Worm (Caenorhabditis elegans): Measurements from ENCODE around the gene lab-2.

lab-2 gene

DNA sequence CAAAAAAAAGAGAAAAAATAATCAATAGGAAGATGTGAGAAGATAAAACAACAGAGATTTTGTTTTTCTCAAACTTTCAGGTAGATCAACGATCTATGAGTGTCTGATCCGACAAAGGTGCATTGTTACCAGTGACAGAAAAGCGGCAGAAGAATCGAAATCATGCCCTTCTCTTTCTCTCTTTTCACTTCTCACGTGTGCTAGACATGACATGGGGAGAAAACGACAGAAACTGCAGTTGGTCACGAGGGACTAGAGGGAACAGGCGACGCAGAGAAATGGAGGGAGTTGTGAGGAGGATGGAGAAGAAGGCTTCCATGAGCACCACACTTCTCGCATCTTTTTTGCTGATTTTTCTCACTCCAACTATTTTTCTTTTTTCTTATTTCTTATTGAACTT lies 5.8 kb upstream of the lab-2 start, which contains the start of gene F56C9.10 (continued):
- TF ChIP-seq elt-2 (tag; optimal IDR thresholded peaks at IDR 0.05) = peak; percentile 59
- TF ChIP-seq fkh-2 (tag; optimal IDR thresholded peaks at IDR 0.05) = no peak

DNA sequence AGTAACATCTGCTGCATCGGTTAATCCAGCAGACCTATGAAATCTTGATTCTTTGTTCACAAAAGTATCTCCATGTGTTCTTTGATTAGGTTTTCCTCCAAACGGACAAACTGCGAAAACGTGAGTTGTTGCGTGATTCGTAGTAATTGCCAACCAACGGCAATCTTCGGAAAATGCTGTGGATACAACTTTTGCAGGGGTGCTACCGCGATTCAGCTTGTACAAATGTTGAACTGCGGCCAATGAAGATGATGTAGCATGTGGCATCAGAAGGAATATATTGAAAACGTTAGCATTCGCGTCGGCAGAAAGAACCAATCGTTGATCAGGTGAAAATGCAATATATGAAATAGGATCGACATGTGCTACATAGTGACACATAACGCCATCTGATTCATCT lies 2.3 kb upstream of the lab-2 start:
- TF ChIP-seq elt-1 (tag; optimal IDR thresholded peaks at IDR 0.05) (no peak), sea-2 (GFP tag; optimal IDR thresholded peaks at IDR 0.05) (no peak)

DNA sequence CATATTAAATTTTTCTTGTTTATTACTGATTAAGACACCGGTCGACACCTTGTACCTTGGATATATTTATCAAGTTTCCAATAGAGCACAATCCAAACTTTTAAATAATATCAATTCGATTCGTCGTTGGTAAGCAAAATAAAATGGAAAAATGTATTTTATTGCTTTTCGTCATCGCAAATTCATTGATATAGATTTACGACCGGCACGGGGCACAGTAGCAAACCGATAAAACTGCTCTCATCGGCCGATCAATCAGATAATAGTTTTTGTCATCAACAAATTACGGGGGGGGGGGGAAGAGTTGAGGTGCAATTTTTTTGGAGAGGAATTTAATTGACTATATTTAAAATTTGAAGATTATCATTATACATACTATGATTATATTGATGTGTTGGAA lies 6.1 kb downstream of the lab-2 start:
- TF ChIP-seq elt-2 (tag; optimal IDR thresholded peaks at IDR 0.05) = peak; percentile 69
- peak; percentile 1 for TF ChIP-seq pqm-1 (tag; optimal IDR thresholded peaks at IDR 0.05)
- no peak for TF ChIP-seq sea-2 (GFP tag; optimal IDR thresholded peaks at IDR 0.05)

DNA sequence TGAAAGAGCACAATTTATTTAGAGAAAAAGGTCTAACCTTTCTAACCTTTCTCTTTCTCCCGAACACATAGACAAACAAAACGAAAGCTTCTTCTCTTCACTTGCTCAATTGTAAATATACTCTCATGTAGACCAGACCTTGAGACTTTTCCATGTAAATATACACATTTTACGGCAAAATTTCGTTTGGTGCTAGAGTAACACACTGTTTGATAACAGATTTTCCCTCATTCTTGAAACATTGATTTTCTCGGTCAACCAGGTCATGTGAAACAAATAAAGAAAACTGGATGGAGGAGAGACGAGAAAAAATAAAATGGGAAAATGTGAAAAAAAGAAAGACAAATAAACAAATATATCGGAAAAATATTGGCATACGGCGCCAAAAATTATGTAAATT lies 7.4 kb downstream of the lab-2 start:
- peak; percentile 55 for TF ChIP-seq elt-2 (tag; optimal IDR thresholded peaks at IDR 0.05)
- TF ChIP-seq snpc-4 (tag; optimal IDR thresholded peaks at IDR 0.05) = no peak
- TF ChIP-seq pha-4 (tag; optimal IDR thresholded peaks at IDR 0.05) = peak; percentile 99
- no peak for TF ChIP-seq ztf-11 (tag; optimal IDR thresholded peaks at IDR 0.05)
- TF ChIP-seq pqm-1 (tag; optimal IDR thresholded peaks at IDR 0.05) = peak; percentile 34

DNA sequence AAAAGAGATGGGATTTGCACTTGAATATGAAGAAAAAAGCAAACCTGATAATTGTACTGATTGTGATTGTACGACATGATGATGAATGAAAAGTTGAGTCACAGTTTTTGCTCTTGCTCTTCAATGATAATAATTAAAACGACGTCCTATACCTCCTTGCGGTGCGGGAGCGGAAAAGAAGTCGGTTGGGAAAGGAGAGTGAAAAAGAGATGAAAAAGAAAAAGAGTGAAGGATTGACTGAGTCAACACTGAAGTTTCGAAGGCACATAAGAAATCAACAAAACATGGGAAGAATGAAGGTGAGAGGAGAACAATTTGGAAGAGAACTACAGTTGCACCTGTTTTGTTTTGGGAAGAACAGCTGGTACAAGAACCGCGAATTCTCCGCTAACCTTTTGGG lies 10.0 kb downstream of the lab-2 start, which contains the start of gene F56C9.8:
Gene F56C9.8 (minus strand): TSS at position 120 of the 400 bp plus-strand sequence.
- TF ChIP-seq unc-62 (GFP tag; optimal IDR thresholded peaks at IDR 0.05) = no peak
- no peak for TF ChIP-seq snpc-4 (tag; optimal IDR thresholded peaks at IDR 0.05)
- no peak for TF ChIP-seq mml-1 (tag; optimal IDR thresholded peaks at IDR 0.05)
- TF ChIP-seq nhr-76 (tag; optimal IDR thresholded peaks at IDR 0.05) = no peak
- peak; percentile 18 for TF ChIP-seq elt-2 (tag; optimal IDR thresholded peaks at IDR 0.05)
- no peak for TF ChIP-seq jun-1 (tag; optimal IDR thresholded peaks at IDR 0.05)
- no peak for TF ChIP-seq zag-1 (tag; optimal IDR thresholded peaks at IDR 0.05)
- TF ChIP-seq fkh-10 (GFP tag; optimal IDR thresholded peaks at IDR 0.05) = no peak
- no peak for TF ChIP-seq ceh-28 (tag; optimal IDR thresholded peaks at IDR 0.05)
- no peak for TF ChIP-seq egl-27 (tag; optimal IDR thresholded peaks at IDR 0.05)
- peak; percentile 77 for TF ChIP-seq pha-4 (tag; optimal IDR thresholded peaks at IDR 0.05)
- peak; percentile 69 for TF ChIP-seq pqm-1 (tag; optimal IDR thresholded peaks at IDR 0.05)
- TF ChIP-seq ceh-16 (tag; optimal IDR thresholded peaks at IDR 0.05) = no peak
- TF ChIP-seq skn-1 (tag; optimal IDR thresholded peaks at IDR 0.05) = no peak
- TF ChIP-seq hmg-11 (tag; optimal IDR thresholded peaks at IDR 0.05) = no peak
- TF ChIP-seq nhr-28 (tag; optimal IDR thresholded peaks at IDR 0.05) = no peak
- no peak for TF ChIP-seq ztf-4 (tag; optimal IDR thresholded peaks at IDR 0.05)
- no peak for TF ChIP-seq unc-39 (tag; optimal IDR thresholded peaks at IDR 0.05)
- TF ChIP-seq ama-1 (optimal IDR thresholded peaks at IDR 0.05) = no peak
- no peak for TF ChIP-seq nhr-67 (tag; optimal IDR thresholded peaks at IDR 0.05)
- TF ChIP-seq tbx-2 (tag; optimal IDR thresholded peaks at IDR 0.05) = no peak
- no peak for TF ChIP-seq lsy-12 (tag; optimal IDR thresholded peaks at IDR 0.05)
- no peak for TF ChIP-seq ceh-82 (tag; optimal IDR thresholded peaks at IDR 0.05)
- no peak for TF ChIP-seq nhr-23 (tag; optimal IDR thresholded peaks at IDR 0.05)

DNA sequence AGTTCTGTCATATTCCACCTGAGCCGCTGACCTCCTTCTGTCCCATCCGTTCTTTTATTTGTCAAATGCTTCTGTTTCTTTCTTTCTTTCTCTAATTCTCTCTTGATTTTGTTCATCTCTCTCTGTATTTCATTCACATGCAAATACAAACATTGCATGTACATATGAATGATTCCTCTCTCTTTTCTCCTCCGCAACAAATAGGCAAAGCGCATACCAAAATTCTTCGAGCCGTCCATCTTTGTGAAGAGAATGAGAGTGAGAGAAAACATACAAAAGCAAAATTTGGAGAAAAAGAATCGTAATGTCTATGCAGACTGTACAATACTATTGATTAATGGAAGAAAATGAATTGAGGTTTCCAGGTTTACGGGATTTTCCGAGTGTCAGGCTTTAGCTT lies 12.1 kb downstream of the lab-2 start:
- TF ChIP-seq elt-2 (tag; optimal IDR thresholded peaks at IDR 0.05) = peak; percentile 32
- TF ChIP-seq ceh-9 (tag; optimal IDR thresholded peaks at IDR 0.05) = no peak
- TF ChIP-seq pha-4 (tag; optimal IDR thresholded peaks at IDR 0.05) = peak; percentile 74

DNA sequence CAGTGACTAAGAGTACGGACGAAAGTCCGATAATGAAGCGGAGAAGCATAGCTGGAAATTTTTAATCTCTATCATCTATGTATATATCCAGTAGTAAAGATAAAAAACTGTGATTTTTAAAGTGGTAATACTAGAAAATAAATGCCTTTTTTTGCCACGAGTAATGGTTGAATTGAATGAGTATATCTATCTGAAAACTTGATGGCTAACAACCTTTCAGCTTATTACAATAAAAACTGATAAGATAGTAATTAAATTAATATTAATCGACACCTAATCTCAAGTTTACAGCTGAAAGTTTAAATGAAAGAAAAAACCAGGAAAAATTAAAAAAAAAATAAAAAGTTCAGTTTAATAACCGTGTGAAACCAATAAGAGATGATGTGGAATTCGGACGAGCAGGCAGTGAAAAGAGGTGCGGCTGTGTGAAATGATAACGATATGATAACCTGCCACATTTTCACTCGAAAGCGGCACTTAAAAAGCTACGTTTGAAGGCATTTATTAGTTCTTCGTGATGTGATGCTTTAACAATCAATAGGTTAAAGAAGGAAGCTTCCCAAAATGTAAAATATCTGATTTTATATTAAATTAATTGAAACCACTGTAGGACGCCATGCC lies 14.4 kb downstream of the lab-2 start, which contains the start of gene nspg-6:
Gene nspg-6 (minus strand): TSS at position 51 of the 621 bp plus-strand sequence.
- TF ChIP-seq pqm-1 (tag; optimal IDR thresholded peaks at IDR 0.05) (peak; percentile 48), aly-2 (tag; optimal IDR thresholded peaks at IDR 0.05) (no peak), elt-2 (tag; optimal IDR thresholded peaks at IDR 0.05) (peak; percentile 81), unc-62 (GFP tag; optimal IDR thresholded peaks at IDR 0.05) (no peak)
